Fruit fly (Drosophila melanogaster) whole organism, embryonic: Measurements from ENCODE around the gene CG6873.

ENCODE experiments used
- Adf1 ChIP-seq: fragments of 200-800 bp; sonication (Bioruptor generic); IDR thresholded peaks from 2 replicates; pipeline ENCODE4 v1.3.6; 2022; ENCODE audit warnings: missing biosample characterization, missing genetic modification characterization
- Bdp1 ChIP-seq: fragments of 200-800 bp; sonication (Bioruptor generic); optimal IDR thresholded peaks from 3 replicates; lab custom pipeline; 2016; ENCODE audit warnings: missing biosample characterization, missing genetic modification characterization
- CG11456 ChIP-seq: fragments of 200-800 bp; sonication (Bioruptor generic); IDR thresholded peaks from 3 replicates; pipeline ENCODE4 v1.3.6; 2022; ENCODE audit warnings: missing biosample characterization, missing genetic modification characterization
- CG11504 ChIP-seq: fragments of 200-800 bp; sonication (Bioruptor generic); optimal IDR thresholded peaks from 3 replicates; lab custom pipeline; 2019; ENCODE audit warnings: missing biosample characterization, mild to moderate bottlenecking, missing genetic modification characterization, moderate library complexity
- CG13287 ChIP-seq: fragments of 200-800 bp; sonication (Bioruptor generic); IDR thresholded peaks from 2 replicates; pipeline ENCODE4 v1.3.6; 2022; ENCODE audit warnings: missing biosample characterization, missing genetic modification characterization; ENCODE audit not compliant: partially characterized antibody
- CG14441 ChIP-seq: fragments of 200-800 bp; sonication (Bioruptor generic); IDR thresholded peaks from 2 replicates; pipeline ENCODE4 v1.3.6; 2022; ENCODE audit warnings: missing biosample characterization, missing genetic modification characterization
- CG17612 ChIP-seq: fragments of 200-800 bp; sonication (Bioruptor generic); IDR thresholded peaks from 2 replicates; pipeline ENCODE4 v1.3.6; 2022; ENCODE audit warnings: missing biosample characterization, missing genetic modification characterization
- CG2116 ChIP-seq: fragments of 200-800 bp; sonication (Bioruptor generic); optimal IDR thresholded peaks from 3 replicates; lab custom pipeline; 2018; ENCODE audit warnings: missing biosample characterization, mild to moderate bottlenecking, missing genetic modification characterization
- CG2199 ChIP-seq: fragments of 200-800 bp; sonication (Bioruptor generic); IDR thresholded peaks from 3 replicates; pipeline ENCODE4 v1.3.6; 2022; ENCODE audit warnings: missing biosample characterization, missing genetic modification characterization
- CG42726 ChIP-seq: fragments of 200-800 bp; sonication (Bioruptor generic); IDR thresholded peaks from 2 replicates; pipeline ENCODE4 v1.3.6; 2022; ENCODE audit warnings: missing biosample characterization, missing genetic modification characterization; ENCODE audit not compliant: partially characterized antibody
- CG4730 ChIP-seq: fragments of 200-800 bp; sonication (Bioruptor generic); IDR thresholded peaks from 2 replicates; pipeline ENCODE4 v1.3.6; 2022; ENCODE audit warnings: missing biosample characterization, missing genetic modification characterization
- CG4854 ChIP-seq: fragments of 200-800 bp; sonication (Bioruptor generic); optimal IDR thresholded peaks from 2 replicates; lab custom pipeline; 2016; ENCODE audit warnings: missing biosample characterization, missing genetic modification characterization, inconsistent platforms
- CG8290 ChIP-seq, 3 experiments: fragments of 200-800 bp; sonication (Bioruptor generic); optimal IDR thresholded peaks; 2 replicates each; lab custom pipeline; 2016 to 2019; ENCODE audit warnings: missing biosample characterization in 3 of 3, missing genetic modification characterization in 3 of 3, mild to moderate bottlenecking in 2 of 3, moderate library complexity in 1 of 3
- CG8478 ChIP-seq: fragments of >200 bp; optimal IDR thresholded peaks from 2 replicates; lab custom pipeline; 2018
- CG9727 ChIP-seq: fragments of 200-800 bp; sonication (Bioruptor generic); optimal IDR thresholded peaks from 3 replicates; lab custom pipeline; 2017; ENCODE audit warnings: missing biosample characterization, mild to moderate bottlenecking, missing genetic modification characterization
- CTCF ChIP-seq: fragments of 200-800 bp; sonication (Bioruptor generic); optimal IDR thresholded peaks from 2 replicates; lab custom pipeline; 2017; ENCODE audit warnings: missing biosample characterization, mild to moderate bottlenecking, missing genetic modification characterization, moderate library complexity
- E2f2 ChIP-seq: fragments of 200-800 bp; sonication (Bioruptor generic); IDR thresholded peaks from 2 replicates; pipeline ENCODE4 v1.3.6; 2022; ENCODE audit warnings: missing biosample characterization, missing genetic modification characterization
- HmgZ ChIP-seq: fragments of 200-800 bp; sonication (Bioruptor generic); optimal IDR thresholded peaks from 2 replicates; lab custom pipeline; 2018; ENCODE audit warnings: missing biosample characterization, mild to moderate bottlenecking, missing genetic modification characterization
- MBD-R2 ChIP-seq: fragments of 200-800 bp; sonication (Bioruptor generic); IDR thresholded peaks from 2 replicates; pipeline ENCODE4 v1.3.6; 2022; ENCODE audit warnings: missing biosample characterization, missing genetic modification characterization
- MTF-1 ChIP-seq: fragments of 200-800 bp; sonication (Bioruptor generic); optimal IDR thresholded peaks from 2 replicates; lab custom pipeline; 2018; ENCODE audit warnings: missing biosample characterization, mild to moderate bottlenecking, missing genetic modification characterization, borderline replicate concordance
- Med ChIP-seq: fragments of 200-800 bp; sonication (Bioruptor generic); peaks from one replicate; lab custom pipeline; 2016; ENCODE audit warnings: missing biosample characterization, missing genetic modification characterization, mild to moderate bottlenecking, inconsistent platforms, moderate library complexity
- Mrtf ChIP-seq: fragments of 200-800 bp; sonication (Bioruptor generic); IDR thresholded peaks from 3 replicates; pipeline ENCODE4 v1.3.6; 2022; ENCODE audit warnings: missing biosample characterization, missing genetic modification characterization
- Opbp ChIP-seq: fragments of 200-800 bp; sonication (Bioruptor generic); IDR thresholded peaks from 3 replicates; pipeline ENCODE4 v1.3.6; 2022; ENCODE audit warnings: missing biosample characterization, missing genetic modification characterization; ENCODE audit not compliant: partially characterized antibody
- Pdp1 ChIP-seq, 2 experiments: fragments of 200-800 bp; sonication (Bioruptor generic); optimal IDR thresholded peaks; 3 replicates each; lab custom pipeline; 2016; ENCODE audit warnings: missing biosample characterization in 2 of 2, missing genetic modification characterization in 2 of 2, mild to moderate bottlenecking in 1 of 2, moderate library complexity in 1 of 2
- aop ChIP-seq: fragments of 200-800 bp; sonication (Bioruptor generic); IDR thresholded peaks from 2 replicates; pipeline ENCODE4 v1.3.6; 2022; ENCODE audit warnings: missing biosample characterization, missing genetic modification characterization
- cas ChIP-seq: fragments of 200-800 bp; sonication (Bioruptor generic); IDR thresholded peaks from 2 replicates; pipeline ENCODE4 v1.3.6; 2022; ENCODE audit warnings: missing biosample characterization, missing genetic modification characterization
- ci ChIP-seq: fragments of 200-800 bp; sonication (Bioruptor generic); IDR thresholded peaks from 3 replicates; pipeline ENCODE4 v1.3.6; 2022; ENCODE audit warnings: missing biosample characterization, missing genetic modification characterization
- crol ChIP-seq: fragments of 200-800 bp; sonication (Bioruptor generic); IDR thresholded peaks from 2 replicates; pipeline ENCODE4 v1.3.6; 2022; ENCODE audit warnings: missing biosample characterization, missing genetic modification characterization
- dan ChIP-seq: fragments of 200-800 bp; sonication (Bioruptor generic); IDR thresholded peaks from 2 replicates; pipeline ENCODE4 v1.3.6; 2022; ENCODE audit warnings: missing biosample characterization, missing genetic modification characterization
- gce ChIP-seq: fragments of 200-800 bp; sonication (Bioruptor generic); IDR thresholded peaks from 3 replicates; pipeline ENCODE4 v1.3.6; 2022; ENCODE audit warnings: missing biosample characterization, missing genetic modification characterization
- ind ChIP-seq: fragments of 200-800 bp; sonication (Bioruptor generic); optimal IDR thresholded peaks from 3 replicates; lab custom pipeline; 2016; ENCODE audit warnings: missing biosample characterization, missing genetic modification characterization
- lola ChIP-seq, 3 experiments: fragments of >200 bp in 2 of 3; fragments of 200-800 bp in 1 of 3; sonication (Bioruptor generic) in 1 of 3; optimal IDR thresholded peaks; 2 replicates each; lab custom pipeline; 2017 to 2019; ENCODE audit warnings: missing biosample characterization in 3 of 3, missing genetic modification characterization in 3 of 3, mild to moderate bottlenecking in 1 of 3, moderate library complexity in 1 of 3
- mld ChIP-seq: fragments of 200-800 bp; sonication (Bioruptor generic); IDR thresholded peaks from 3 replicates; pipeline ENCODE4 v1.3.6; 2022; ENCODE audit warnings: missing biosample characterization, missing genetic modification characterization; ENCODE audit not compliant: partially characterized antibody
- nmo ChIP-seq: fragments of 200-800 bp; sonication (Bioruptor generic); optimal IDR thresholded peaks from 2 replicates; lab custom pipeline; 2018; ENCODE audit warnings: missing biosample characterization, mild to moderate bottlenecking, missing genetic modification characterization, moderate library complexity
- onecut ChIP-seq: fragments of 200-800 bp; sonication (Bioruptor generic); IDR thresholded peaks from 2 replicates; pipeline ENCODE4 v1.3.6; 2022; ENCODE audit warnings: missing biosample characterization, missing genetic modification characterization
- pnt ChIP-seq: fragments of 200-800 bp; sonication (Bioruptor generic); optimal IDR thresholded peaks from 3 replicates; lab custom pipeline; 2016; ENCODE audit warnings: missing biosample characterization, missing genetic modification characterization
- ranshi ChIP-seq: fragments of 200-800 bp; sonication (Bioruptor generic); IDR thresholded peaks from 2 replicates; pipeline ENCODE4 v1.3.6; 2022; ENCODE audit warnings: missing biosample characterization, missing genetic modification characterization
- sens ChIP-seq: fragments of 200-800 bp; sonication (Bioruptor generic); peaks from one replicate; lab custom pipeline; 2016; ENCODE audit warnings: missing biosample characterization, missing genetic modification characterization
- shn ChIP-seq: fragments of 200-800 bp; sonication (Bioruptor generic); optimal IDR thresholded peaks from 3 replicates; lab custom pipeline; 2016; ENCODE audit warnings: missing biosample characterization, missing genetic modification characterization
- slbo ChIP-seq: fragments of 200-800 bp; sonication (Bioruptor generic); IDR thresholded peaks from 2 replicates; pipeline ENCODE4 v1.3.6; 2022; ENCODE audit warnings: missing biosample characterization, missing genetic modification characterization
- slou ChIP-seq: fragments of 200-800 bp; sonication (Bioruptor generic); optimal IDR thresholded peaks from 3 replicates; lab custom pipeline; 2016; ENCODE audit warnings: missing biosample characterization, missing genetic modification characterization
- zen ChIP-seq: fragments of 200-800 bp; sonication (Bioruptor generic); optimal IDR thresholded peaks from 3 replicates; lab custom pipeline; 2018; ENCODE audit warnings: missing biosample characterization, mild to moderate bottlenecking, missing genetic modification characterization, moderate library complexity

CG6873 gene

dm6 chrX:18773817-18774216 is 34.1 kb upstream of the CG6873 start, which contains the start of gene CCKLR-17D3 (continued):
- TF ChIP-seq mld (GFP tag; lab: Robert Waterston, UW) = no peak
- TF ChIP-seq CG8290 (GFP tag; optimal IDR thresholded peaks at IDR 0.05; lab: Kevin White, UChicago) = no peak
- peak in 1 of 2 experiments; percentile 23 for TF ChIP-seq CG8290 (tag; optimal IDR thresholded peaks at IDR 0.05; lab: Kevin White, UChicago)
- no peak for TF ChIP-seq aop (GFP tag; lab: Robert Waterston, UW)
- TF ChIP-seq CG2116 (GFP tag; lab: Kevin White, UChicago) = no peak
- TF ChIP-seq CG4730 (GFP tag; lab: Robert Waterston, UW) = no peak
- no peak for TF ChIP-seq CG4854 (GFP tag; lab: Kevin White, UChicago)
- no peak for TF ChIP-seq Adf1 (GFP tag; lab: Robert Waterston, UW)
- no peak for TF ChIP-seq MTF-1 (GFP tag; lab: Kevin White, UChicago)
- TF ChIP-seq CG11504 (tag; lab: Kevin White, UChicago) = peak; percentile 99
- no peak for TF ChIP-seq nmo (GFP tag; lab: Kevin White, UChicago)
- TF ChIP-seq gce (GFP tag; lab: Robert Waterston, UW) = no peak
- TF ChIP-seq zen (tag; lab: Kevin White, UChicago) = no peak
- TF ChIP-seq CG9727 (GFP tag; lab: Kevin White, UChicago) = no peak
- TF ChIP-seq pnt (GFP tag; lab: Kevin White, UChicago) = no peak
- no peak for TF ChIP-seq ranshi (GFP tag; lab: Robert Waterston, UW)

DNA sequence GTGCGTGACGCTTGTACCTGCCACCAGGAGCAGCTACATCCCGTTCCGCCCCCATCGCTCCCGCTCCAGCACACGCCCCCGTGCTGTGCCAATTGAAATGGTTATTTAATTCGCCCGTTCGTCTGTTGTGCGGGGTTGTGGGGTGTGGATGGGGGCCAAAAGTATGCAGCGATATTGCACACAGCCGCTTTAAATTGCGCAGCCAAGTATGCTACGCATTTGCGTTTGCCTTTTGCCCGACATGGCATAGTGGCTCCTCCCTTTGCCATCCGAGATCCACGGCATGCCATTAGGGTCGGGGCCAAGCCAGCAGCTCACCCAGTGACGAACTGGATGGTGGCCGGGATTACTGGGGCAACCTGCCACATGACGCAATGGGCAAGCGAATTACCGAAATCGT is 32.3 kb upstream of the CG6873 start:
- TF ChIP-seq MBD-R2 (GFP tag; lab: Robert Waterston, UW) = peak; percentile 12; the same call in 1 of the 2 replicates
- TF ChIP-seq sens (GFP tag; lab: Kevin White, UChicago) = peak; percentile 44
- TF ChIP-seq CG42726 (GFP tag; lab: Robert Waterston, UW) = no peak
- peak; percentile 86 for TF ChIP-seq CG2199 (GFP tag; lab: Robert Waterston, UW)
- TF ChIP-seq CG13287 (GFP tag; lab: Robert Waterston, UW) = 0 out of 2 replicates have a peak, but pooled peaks have one; percentile 10
- TF ChIP-seq onecut (GFP tag; lab: Robert Waterston, UW) = no peak
- TF ChIP-seq CG14441 (GFP tag; lab: Robert Waterston, UW) = no peak
- peak; percentile 52; the same call in 1 of the 2 replicates for TF ChIP-seq CG17612 (GFP tag; lab: Robert Waterston, UW)
- no peak for TF ChIP-seq CG8290 (GFP tag; optimal IDR thresholded peaks at IDR 0.05; lab: Kevin White, UChicago)
- peak in 1 of 2 experiments; percentile 37 for TF ChIP-seq CG8290 (tag; optimal IDR thresholded peaks at IDR 0.05; lab: Kevin White, UChicago)
- no peak for TF ChIP-seq shn (GFP tag; lab: Kevin White, UChicago)
- TF ChIP-seq slou (GFP tag; lab: Kevin White, UChicago) = no peak
- peak in 1 of 3 experiments; percentile 46 for TF ChIP-seq lola (GFP tag; optimal IDR thresholded peaks at IDR 0.05; lab: Kevin White, UChicago)
- no peak for TF ChIP-seq Mrtf (GFP tag; lab: Robert Waterston, UW)
- TF ChIP-seq E2f2 = no peak
- TF ChIP-seq HmgZ (tag; lab: Kevin White, UChicago) = peak; percentile 27
- TF ChIP-seq Med (GFP tag; lab: Kevin White, UChicago) = peak; percentile 61
- 0 out of 3 replicates have a peak, but pooled peaks have one; percentile 35 for TF ChIP-seq CG11456 (GFP tag; lab: Robert Waterston, UW)
- no peak for TF ChIP-seq Pdp1 (GFP tag; optimal IDR thresholded peaks at IDR 0.05; lab: Kevin White, UChicago)
- 0 out of 3 replicates have a peak, but pooled peaks have one; percentile 33 for TF ChIP-seq ci (GFP tag; lab: Robert Waterston, UW)
- peak; percentile 73 for TF ChIP-seq crol
- TF ChIP-seq CG11504 (tag; lab: Kevin White, UChicago) = peak; percentile 20
- peak; percentile 44 for TF ChIP-seq CTCF (GFP tag; lab: Kevin White, UChicago)
- no peak for TF ChIP-seq dan (GFP tag; lab: Robert Waterston, UW)
- 0 out of 2 replicates have a peak, but pooled peaks have one; percentile 15 for TF ChIP-seq slbo (GFP tag; lab: Robert Waterston, UW)
- peak; percentile 43; the same call in 1 of the 3 replicates for TF ChIP-seq Opbp (GFP tag; lab: Robert Waterston, UW)
- no peak for TF ChIP-seq cas (GFP tag; lab: Robert Waterston, UW)
- TF ChIP-seq ind (GFP tag; lab: Kevin White, UChicago) = no peak
- TF ChIP-seq CG8478 = peak; percentile 48
- no peak for TF ChIP-seq Bdp1
